Fruit fly (Drosophila melanogaster): ENCODE results near the gene CG9330.

The CG9330 gene

dm6 chr3L:19557197-19557995 lies 28.7 kb upstream of the CG9330 start:
- peak; percentile 81 for TF ChIP-seq gl (tag; optimal IDR thresholded peaks at IDR 0.05)
- TF ChIP-seq Snoo (tag; optimal IDR thresholded peaks at IDR 0.05): peak; percentile 59
- TF ChIP-seq CG13204 (GFP tag; optimal IDR thresholded peaks at IDR 0.05): no peak
- peak; percentile 40 for TF ChIP-seq CG34367 (tag; optimal IDR thresholded peaks at IDR 0.05)
- peak; percentile 84 for TF ChIP-seq CG9948 (tag; optimal IDR thresholded peaks at IDR 0.05)
- TF ChIP-seq CG8159 (tag; optimal IDR thresholded peaks at IDR 0.05): peak; percentile 91
- no peak for TF ChIP-seq Pif1B (GFP tag; optimal IDR thresholded peaks at IDR 0.05)
- TF ChIP-seq rn (GFP tag; IDR thresholded peaks at IDR 0.05): no peak
- peak; percentile 79 for TF ChIP-seq D1 (tag; optimal IDR thresholded peaks at IDR 0.05)
- peak; percentile 78 for TF ChIP-seq CG14655 (GFP tag; optimal IDR thresholded peaks at IDR 0.05)
- TF ChIP-seq fd96Ca (GFP tag; IDR thresholded peaks at IDR 0.05): no peak
- peak; percentile 74 for TF ChIP-seq EcR (GFP tag; optimal IDR thresholded peaks at IDR 0.05)
- peak; percentile 67 for TF ChIP-seq CG17806 (tag; optimal IDR thresholded peaks at IDR 0.05)
- no peak for TF ChIP-seq CG4496 (GFP tag; IDR thresholded peaks at IDR 0.05)
- TF ChIP-seq CG15710 (tag; optimal IDR thresholded peaks at IDR 0.05): peak; percentile 83
- TF ChIP-seq CG8301 (tag; optimal IDR thresholded peaks at IDR 0.05): peak; percentile 14

- TF ChIP-seq EcR (GFP tag; optimal IDR thresholded peaks at IDR 0.05) (peak; percentile 59), CG12605 (GFP tag; IDR thresholded peaks at IDR 0.05) (no peak), CG4496 (GFP tag; IDR thresholded peaks at IDR 0.05) (peak; percentile 9; the same call in 1 of the 3 replicates)
Measured at dm6 chr3L:19557996-19558375, 28.1 kb upstream of the CG9330 start.

DNA sequence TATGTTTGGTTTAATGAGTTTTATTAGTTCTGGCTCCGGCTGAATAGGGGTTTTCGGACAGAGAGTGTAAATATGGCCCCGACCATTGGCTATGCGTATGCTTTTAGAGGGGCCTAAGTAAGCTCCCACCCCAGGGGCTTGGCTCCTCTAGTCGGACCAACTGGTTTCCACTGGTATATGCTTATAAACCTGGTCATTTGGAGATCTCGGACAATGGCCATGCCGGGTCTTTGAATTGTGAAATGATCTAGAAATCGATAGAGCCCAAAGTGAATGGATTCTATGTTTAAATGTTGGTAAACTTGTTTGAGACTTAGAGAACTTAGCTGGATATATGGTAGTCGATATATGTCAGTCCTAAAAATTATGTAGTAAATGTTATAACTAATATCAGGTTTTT lies 27.4 kb upstream of the CG9330 start:
- TF ChIP-seq CG32121 (GFP tag; IDR thresholded peaks at IDR 0.05) (no peak), fd96Ca (GFP tag; IDR thresholded peaks at IDR 0.05) (no peak), rn (GFP tag; IDR thresholded peaks at IDR 0.05) (no peak), D1 (tag; optimal IDR thresholded peaks at IDR 0.05) (no peak), Ets98B (GFP tag; IDR thresholded peaks at IDR 0.05) (no peak), CG12605 (GFP tag; IDR thresholded peaks at IDR 0.05) (no peak), CG17806 (tag; optimal IDR thresholded peaks at IDR 0.05) (no peak), CG15710 (tag; optimal IDR thresholded peaks at IDR 0.05) (no peak), CG34367 (tag; optimal IDR thresholded peaks at IDR 0.05) (no peak), CG8301 (tag; optimal IDR thresholded peaks at IDR 0.05) (no peak), Pif1B (GFP tag; optimal IDR thresholded peaks at IDR 0.05) (no peak)

DNA sequence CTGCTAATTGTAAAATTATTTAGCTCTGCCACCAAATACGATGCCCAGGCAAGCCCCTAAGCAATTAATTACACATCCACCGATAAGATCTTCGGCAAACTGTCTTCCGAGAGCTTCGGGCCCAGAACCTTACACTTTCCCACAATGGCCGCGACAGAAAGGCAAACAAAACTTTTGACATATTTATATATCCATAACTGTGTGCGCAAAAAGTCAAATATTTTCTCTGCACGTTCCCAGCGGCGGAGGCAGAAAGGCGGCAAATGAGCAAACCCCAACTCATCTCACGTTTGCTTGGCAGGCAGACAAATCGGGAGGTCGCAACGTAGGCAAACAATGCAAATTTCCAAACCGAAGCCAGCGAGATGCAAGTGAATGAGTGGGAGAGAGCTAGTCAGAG lies 26.9 kb upstream of the CG9330 start:
- TF ChIP-seq CG13204 (GFP tag; optimal IDR thresholded peaks at IDR 0.05) (no peak), Ets98B (GFP tag; IDR thresholded peaks at IDR 0.05) (no peak)

DNA sequence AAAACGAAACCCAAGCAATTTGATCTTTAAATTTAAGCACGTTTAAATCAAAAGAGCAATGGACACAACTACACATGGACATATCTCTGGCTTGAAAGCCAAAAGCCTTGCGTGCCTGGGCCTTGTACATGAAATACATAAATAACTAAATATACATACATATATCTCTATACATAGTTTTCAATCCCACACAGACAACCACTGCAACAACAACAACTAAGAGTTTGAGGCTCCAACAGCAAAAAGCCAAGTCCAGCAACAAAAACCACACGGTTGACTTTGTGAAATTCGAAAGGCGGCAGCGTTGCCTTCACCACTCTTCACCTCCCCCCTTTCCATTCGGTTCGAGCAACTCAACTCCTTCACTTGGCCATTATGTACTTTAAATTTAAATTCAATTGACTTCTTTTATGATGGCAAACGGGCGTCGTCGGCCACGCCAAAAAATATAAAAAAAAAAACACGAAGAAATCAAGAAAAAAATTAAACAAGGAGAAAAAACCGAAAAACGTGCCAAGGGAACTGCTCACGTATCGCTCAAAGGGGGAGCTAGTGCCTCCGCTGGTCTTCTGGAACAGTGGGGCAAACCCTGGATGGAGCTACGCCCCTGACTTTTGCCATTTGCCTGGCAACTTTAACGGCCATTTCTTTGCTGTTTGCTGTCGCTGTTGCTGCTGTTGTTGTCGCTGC lies 25.9 kb upstream of the CG9330 start:
- TF ChIP-seq CG8159 (tag; optimal IDR thresholded peaks at IDR 0.05): no peak
- TF ChIP-seq gl (tag; optimal IDR thresholded peaks at IDR 0.05): no peak
- no peak for TF ChIP-seq CG12605 (GFP tag; IDR thresholded peaks at IDR 0.05)
- peak; percentile 67 for TF ChIP-seq EcR (GFP tag; optimal IDR thresholded peaks at IDR 0.05)
- TF ChIP-seq CG34367 (tag; optimal IDR thresholded peaks at IDR 0.05): no peak

DNA sequence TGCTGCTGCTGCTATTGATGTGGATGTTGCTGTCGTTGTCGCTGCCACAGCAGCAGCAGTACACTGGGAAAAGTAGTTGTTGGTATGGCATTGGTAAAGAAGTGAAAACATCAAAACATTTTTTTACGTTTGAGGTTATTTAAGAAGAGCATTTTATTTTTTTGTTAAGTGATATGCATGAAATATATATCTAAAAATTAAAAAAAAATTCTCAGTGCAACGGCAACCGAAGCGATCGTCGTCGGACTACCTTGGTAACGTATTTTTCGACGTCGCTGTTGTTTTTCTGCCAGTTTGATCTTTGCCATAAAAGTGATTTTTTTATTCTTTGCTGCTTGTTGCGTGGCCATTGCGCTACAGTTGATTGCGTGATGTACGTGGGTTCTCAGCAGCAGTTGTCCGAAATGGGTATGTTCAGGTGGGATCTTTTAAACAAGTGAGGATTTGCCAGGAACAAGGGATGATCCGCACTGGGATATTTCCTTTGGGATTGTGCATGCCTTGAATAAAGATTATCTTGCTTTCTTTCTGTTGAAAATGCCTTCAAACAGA lies 25.3 kb upstream of the CG9330 start:
- peak; percentile 99 for TF ChIP-seq CG17806 (tag; optimal IDR thresholded peaks at IDR 0.05)
- TF ChIP-seq fd96Ca (GFP tag; IDR thresholded peaks at IDR 0.05): peak; percentile 98
- TF ChIP-seq Pif1B (GFP tag; optimal IDR thresholded peaks at IDR 0.05): peak; percentile 97
- TF ChIP-seq CG15710 (tag; optimal IDR thresholded peaks at IDR 0.05): peak; percentile 99
- TF ChIP-seq Ets98B (GFP tag; IDR thresholded peaks at IDR 0.05): peak; percentile 99
- TF ChIP-seq CG13204 (GFP tag; optimal IDR thresholded peaks at IDR 0.05): peak; percentile 98
- peak; percentile 95 for TF ChIP-seq rn (GFP tag; IDR thresholded peaks at IDR 0.05)
- TF ChIP-seq D1 (tag; optimal IDR thresholded peaks at IDR 0.05): peak; percentile 96
- peak; percentile 99 for TF ChIP-seq CG8159 (tag; optimal IDR thresholded peaks at IDR 0.05)
- TF ChIP-seq CG4496 (GFP tag; IDR thresholded peaks at IDR 0.05): peak; percentile 99
- TF ChIP-seq gl (tag; optimal IDR thresholded peaks at IDR 0.05): peak; percentile 97
- TF ChIP-seq CG8301 (tag; optimal IDR thresholded peaks at IDR 0.05): peak; percentile 98
- peak; percentile 99 for TF ChIP-seq Snoo (tag; optimal IDR thresholded peaks at IDR 0.05)
- TF ChIP-seq CG10348 (GFP tag; IDR thresholded peaks at IDR 0.05): peak; percentile 93
- peak; percentile 99 for TF ChIP-seq CG32121 (GFP tag; IDR thresholded peaks at IDR 0.05)
- TF ChIP-seq CG9948 (tag; optimal IDR thresholded peaks at IDR 0.05): peak; percentile 99
- peak; percentile 98 for TF ChIP-seq CG14655 (GFP tag; optimal IDR thresholded peaks at IDR 0.05)
- TF ChIP-seq EcR (GFP tag; optimal IDR thresholded peaks at IDR 0.05): peak; percentile 74
- peak; percentile 99 for TF ChIP-seq Pif1A (GFP tag; optimal IDR thresholded peaks at IDR 0.05)
- TF ChIP-seq CG12605 (GFP tag; IDR thresholded peaks at IDR 0.05): peak; percentile 98
- peak; percentile 98 for TF ChIP-seq CG34367 (tag; optimal IDR thresholded peaks at IDR 0.05)

All from whole organism, pupa.